Worm (Caenorhabditis elegans): ENCODE measurements around the gene lmp-1.

- TF ChIP-seq mdl-1 (tag; optimal IDR thresholded peaks at IDR 0.05) (peak in 1 of 2 experiments; percentile 39), nhr-237 (tag; optimal IDR thresholded peaks at IDR 0.05) (no peak), nhr-11 (tag; optimal IDR thresholded peaks at IDR 0.05) (no peak), F10B5.3 (tag; optimal IDR thresholded peaks at IDR 0.05) (no peak), ceh-28 (tag; optimal IDR thresholded peaks at IDR 0.05) (no peak), zag-1 (tag; optimal IDR thresholded peaks at IDR 0.05) (no peak), nhr-28 (tag; optimal IDR thresholded peaks at IDR 0.05) (peak; percentile 79), snpc-4 (tag; optimal IDR thresholded peaks at IDR 0.05) (no peak), ztf-7 (tag; optimal IDR thresholded peaks at IDR 0.05) (no peak), T20F7.1 (GFP tag; optimal IDR thresholded peaks at IDR 0.05) (no peak), lsy-2 (tag; optimal IDR thresholded peaks at IDR 0.05) (peak; percentile 26 to 59), gei-8 (GFP tag; optimal IDR thresholded peaks at IDR 0.05) (no peak), php-3 (GFP tag; IDR thresholded peaks at IDR 0.05) (no peak)
These were observed 879 bp upstream of the lmp-1 start for ce11 chrX:6378363-6378762.
